Worm (Caenorhabditis elegans) whole organism, L1 larva: ENCODE results near the gene col-72.

ENCODE experiments used
- C04F5.9 ChIP-seq: sonication (generic microtip); optimal IDR thresholded peaks from 2 replicates; lab custom pipeline; 2016; ENCODE audit warnings: missing genetic modification characterization, missing compliant biosample characterization
- C16A3.4 ChIP-seq: fragments of 150-350 bp; optimal IDR thresholded peaks from 2 replicates; lab custom pipeline; 2014; ENCODE audit warnings: missing biosample characterization, missing genetic modification characterization
- C34B4.2 ChIP-seq: sonication (generic microtip); optimal IDR thresholded peaks from 2 replicates; lab custom pipeline; 2017; ENCODE audit warnings: mild to moderate bottlenecking, missing genetic modification characterization, missing compliant biosample characterization
- F16B12.6 ChIP-seq: fragments of 150-350 bp; optimal IDR thresholded peaks from 2 replicates; lab custom pipeline; 2014; ENCODE audit warnings: missing biosample characterization, missing genetic modification characterization
- blmp-1 ChIP-seq: fragments of 150-350 bp; optimal IDR thresholded peaks from 2 replicates; lab custom pipeline; 2014; ENCODE audit warnings: missing biosample characterization, missing genetic modification characterization
- ceh-88 ChIP-seq: fragments of 200-800 bp; sonication (Bioruptor generic); IDR thresholded peaks from 2 replicates; pipeline ENCODE4 v1.3.6; 2022; ENCODE audit warnings: missing genetic modification characterization, missing compliant biosample characterization
- dpl-1 ChIP-seq, 3 experiments: fragments of 150-350 bp in 2 of 3; sonication (generic microtip) in 1 of 3; optimal IDR thresholded peaks; 2 replicates each; lab custom pipeline; 2014 to 2017; ENCODE audit warnings: missing biosample characterization in 3 of 3, missing genetic modification characterization in 3 of 3, missing genetic modification reagents in 3 of 3
- dsc-1 ChIP-seq: sonication (generic microtip); optimal IDR thresholded peaks from 2 replicates; lab custom pipeline; 2016; ENCODE audit warnings: mild to moderate bottlenecking, missing genetic modification characterization, missing compliant biosample characterization
- efl-1 ChIP-seq, 4 experiments: fragments of 150-350 bp; optimal IDR thresholded peaks in 3 of 4; peaks in 1 of 4; 1 replicate in 1 of 4; 2 replicates in 3 of 4; lab custom pipeline; 2014; ENCODE audit warnings: missing biosample characterization in 2 of 4, missing genetic modification characterization in 2 of 4, missing genetic modification reagents in 2 of 4
- egl-13 ChIP-seq: sonication (generic microtip); optimal IDR thresholded peaks from 2 replicates; lab custom pipeline; 2016; ENCODE audit warnings: missing genotype, missing genetic modification reagents, missing genetic modification characterization, missing compliant biosample characterization
- ets-5 ChIP-seq: fragments of 200-800 bp; sonication (Bioruptor generic); IDR thresholded peaks from 2 replicates; pipeline ENCODE4 v1.3.6; 2022; ENCODE audit warnings: missing genetic modification characterization, missing compliant biosample characterization
- fkh-10 ChIP-seq: sonication (generic microtip); optimal IDR thresholded peaks from 2 replicates; lab custom pipeline; 2017; ENCODE audit warnings: missing biosample characterization, missing genetic modification reagents, missing genetic modification characterization
- fkh-4 ChIP-seq: sonication (generic microtip); optimal IDR thresholded peaks from 2 replicates; lab custom pipeline; 2016; ENCODE audit warnings: missing compliant biosample characterization, missing genetic modification characterization, borderline replicate concordance
- fkh-8 ChIP-seq: sonication (generic microtip); optimal IDR thresholded peaks from 2 replicates; lab custom pipeline; 2016; ENCODE audit warnings: mild to moderate bottlenecking, missing genetic modification characterization, missing compliant biosample characterization
- grh-1 ChIP-seq: fragments of 200-800 bp; sonication (Bioruptor generic); IDR thresholded peaks from 2 replicates; pipeline ENCODE4 v1.3.6; 2022; ENCODE audit warnings: missing genetic modification reagents, missing genetic modification characterization, missing compliant biosample characterization
- irx-1 ChIP-seq: sonication (generic microtip); optimal IDR thresholded peaks from 2 replicates; lab custom pipeline; 2016; ENCODE audit warnings: missing genetic modification characterization, missing compliant biosample characterization
- isw-1 ChIP-seq: fragments of 200-800 bp; sonication (Bioruptor generic); IDR thresholded peaks from 2 replicates; pipeline ENCODE4 v1.3.6; 2022; ENCODE audit warnings: missing genetic modification characterization, missing compliant biosample characterization
- lin-13 ChIP-seq: fragments of 150-350 bp; optimal IDR thresholded peaks from 2 replicates; lab custom pipeline; 2014; ENCODE audit warnings: missing biosample characterization, missing genetic modification reagents, missing genetic modification characterization
- lin-14 ChIP-seq: fragments of 200-800 bp; sonication (Bioruptor generic); optimal IDR thresholded peaks from 2 replicates; lab custom pipeline; 2018; ENCODE audit warnings: mild to moderate bottlenecking, missing genetic modification characterization, moderate library complexity, missing compliant biosample characterization
- lin-15B ChIP-seq: fragments of 150-350 bp; sonication (generic microtip); optimal IDR thresholded peaks from 3 replicates; lab custom pipeline; 2014; ENCODE audit warnings: missing biosample characterization, missing genetic modification characterization
- lin-35 ChIP-seq, 2 experiments: fragments of 150-350 bp; optimal IDR thresholded peaks; 2 replicates each; lab custom pipeline; 2014; ENCODE audit warnings: missing biosample characterization in 2 of 2, missing genetic modification characterization in 2 of 2, missing genetic modification reagents in 2 of 2
- lir-3 ChIP-seq: sonication (generic microtip); optimal IDR thresholded peaks from 2 replicates; lab custom pipeline; 2016; ENCODE audit warnings: mild to moderate bottlenecking, missing genetic modification characterization, moderate library complexity, missing compliant biosample characterization; ENCODE audit not compliant: poor library complexity
- lsy-2 ChIP-seq, 2 experiments: fragments of 150-350 bp; optimal IDR thresholded peaks; 2 replicates each; lab custom pipeline; 2014; ENCODE audit warnings: missing biosample characterization in 2 of 2, missing genetic modification characterization in 2 of 2
- mab-9 ChIP-seq: fragments of 200-800 bp; sonication (Bioruptor generic); IDR thresholded peaks from 2 replicates; pipeline ENCODE4 v1.3.6; 2022; ENCODE audit warnings: missing genetic modification reagents, missing genetic modification characterization, missing compliant biosample characterization
- mdl-1 ChIP-seq, 2 experiments: fragments of 150-350 bp; optimal IDR thresholded peaks; 2 replicates each; lab custom pipeline; 2014 to 2017; ENCODE audit warnings: missing biosample characterization in 2 of 2, missing genetic modification characterization in 2 of 2, inconsistent platforms in 1 of 2
- mep-1 ChIP-seq: fragments of 150-350 bp; optimal IDR thresholded peaks from 2 replicates; lab custom pipeline; 2014; ENCODE audit warnings: missing biosample characterization, missing genetic modification characterization
- nhr-19 ChIP-seq: fragments of 200-800 bp; sonication (Bioruptor generic); conservative IDR thresholded peaks from 2 replicates; pipeline ENCODE4 v1.3.6; 2022; ENCODE audit warnings: missing genetic modification characterization, missing compliant biosample characterization
- nhr-20 ChIP-seq: sonication (generic microtip); optimal IDR thresholded peaks from 2 replicates; lab custom pipeline; 2016; ENCODE audit warnings: mild to moderate bottlenecking, missing genetic modification characterization, missing compliant biosample characterization
- nhr-237 ChIP-seq: fragments of 150-350 bp; optimal IDR thresholded peaks from 2 replicates; lab custom pipeline; 2014; ENCODE audit warnings: missing biosample characterization, missing genetic modification characterization
- nhr-28 ChIP-seq: fragments of 150-350 bp; optimal IDR thresholded peaks from 2 replicates; lab custom pipeline; 2014; ENCODE audit warnings: missing biosample characterization, missing genetic modification characterization
- nhr-47 ChIP-seq: sonication (generic microtip); optimal IDR thresholded peaks from 2 replicates; lab custom pipeline; 2016; ENCODE audit warnings: mild to moderate bottlenecking, missing genetic modification characterization, moderate library complexity, missing compliant biosample characterization
- nhr-77 ChIP-seq: fragments of 150-350 bp; optimal IDR thresholded peaks from 2 replicates; lab custom pipeline; 2014; ENCODE audit warnings: missing biosample characterization, missing genetic modification characterization
- nhr-85 ChIP-seq: sonication (generic microtip); peaks from one replicate; lab custom pipeline; 2016; ENCODE audit warnings: missing genetic modification characterization, inconsistent platforms, missing compliant biosample characterization
- nhr-90 ChIP-seq: sonication (generic microtip); optimal IDR thresholded peaks from 2 replicates; lab custom pipeline; 2016; ENCODE audit warnings: mild to moderate bottlenecking, missing genetic modification characterization, missing compliant biosample characterization; ENCODE audit not compliant: poor library complexity
- pax-3 ChIP-seq: fragments of 200-800 bp; sonication (Bioruptor generic); optimal IDR thresholded peaks from 2 replicates; lab custom pipeline; 2018; ENCODE audit warnings: mild to moderate bottlenecking, missing genetic modification characterization, moderate library complexity, missing compliant biosample characterization
- rnt-1 ChIP-seq: sonication (generic microtip); optimal IDR thresholded peaks from 2 replicates; lab custom pipeline; 2016; ENCODE audit warnings: mild to moderate bottlenecking, missing genetic modification characterization, moderate library complexity, missing compliant biosample characterization
- snpc-4 ChIP-seq: fragments of 150-350 bp; optimal IDR thresholded peaks from 2 replicates; lab custom pipeline; 2014; ENCODE audit warnings: missing biosample characterization, missing genetic modification characterization
- snu-23 ChIP-seq: sonication (generic microtip); optimal IDR thresholded peaks from 2 replicates; lab custom pipeline; 2016; ENCODE audit warnings: missing genetic modification characterization, missing compliant biosample characterization
- sox-4 ChIP-seq: sonication (generic microtip); optimal IDR thresholded peaks from 2 replicates; lab custom pipeline; 2016; ENCODE audit warnings: missing genetic modification characterization, missing compliant biosample characterization
- sup-37 ChIP-seq: fragments of 200-800 bp; sonication (Bioruptor generic); optimal IDR thresholded peaks from 2 replicates; lab custom pipeline; 2018; ENCODE audit warnings: mild to moderate bottlenecking, missing genetic modification characterization, missing compliant biosample characterization
- swsn-7 ChIP-seq: sonication (generic microtip); optimal IDR thresholded peaks from 2 replicates; lab custom pipeline; 2016; ENCODE audit warnings: missing genetic modification characterization, missing compliant biosample characterization
- tbx-2 ChIP-seq: sonication (generic microtip); optimal IDR thresholded peaks from 2 replicates; lab custom pipeline; 2016; ENCODE audit warnings: missing genetic modification characterization, missing compliant biosample characterization
- unc-86 ChIP-seq: sonication (generic microtip); optimal IDR thresholded peaks from 2 replicates; lab custom pipeline; 2016; ENCODE audit warnings: missing genetic modification characterization, missing compliant biosample characterization
- unc-98 ChIP-seq: fragments of 200-800 bp; sonication (Bioruptor generic); IDR thresholded peaks from 2 replicates; pipeline ENCODE4 v1.3.6; 2022; ENCODE audit warnings: missing genetic modification characterization, missing compliant biosample characterization
- xbp-1 ChIP-seq: sonication (generic microtip); optimal IDR thresholded peaks from 2 replicates; lab custom pipeline; 2016; ENCODE audit warnings: missing genetic modification characterization, missing compliant biosample characterization

Gene col-72

DNA sequence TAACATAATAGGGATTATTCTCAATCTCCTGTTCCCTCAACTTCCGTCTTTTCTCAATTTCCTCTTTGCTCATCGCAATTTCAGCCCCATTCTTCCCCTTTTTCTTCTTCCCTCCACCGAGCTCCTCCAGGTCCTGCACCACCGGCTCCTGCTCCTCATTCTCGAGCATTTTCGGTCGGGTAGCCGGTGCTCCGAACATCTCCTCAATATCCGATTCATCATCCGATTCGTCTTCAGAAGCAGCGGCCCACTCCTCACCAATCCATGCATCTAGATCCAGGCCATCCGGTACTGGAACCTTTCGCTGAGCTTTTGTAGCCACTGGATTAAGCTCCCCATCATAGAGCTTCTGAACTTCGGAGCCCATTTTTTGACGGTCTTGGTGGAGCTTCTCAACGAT is 16.2 kb upstream of the col-72 start:
- no peak for TF ChIP-seq nhr-20 (tag; lab: Kevin White, UChicago)
- TF ChIP-seq C34B4.2 (tag; lab: Kevin White, UChicago): no peak
- no peak for TF ChIP-seq snpc-4 (tag; lab: Kevin White, UChicago)
- TF ChIP-seq efl-1 (optimal IDR thresholded peaks at IDR 0.05; lab: Kevin White, UChicago): no peak
- peak in 1 of 2 experiments; percentile 2 for TF ChIP-seq efl-1 (GFP tag; optimal IDR thresholded peaks at IDR 0.05 in 1 of 2; lab: Kevin White, UChicago)
- TF ChIP-seq pax-3: no peak
- no peak for TF ChIP-seq sox-4 (tag; lab: Kevin White, UChicago)
- TF ChIP-seq nhr-47: no peak

DNA sequence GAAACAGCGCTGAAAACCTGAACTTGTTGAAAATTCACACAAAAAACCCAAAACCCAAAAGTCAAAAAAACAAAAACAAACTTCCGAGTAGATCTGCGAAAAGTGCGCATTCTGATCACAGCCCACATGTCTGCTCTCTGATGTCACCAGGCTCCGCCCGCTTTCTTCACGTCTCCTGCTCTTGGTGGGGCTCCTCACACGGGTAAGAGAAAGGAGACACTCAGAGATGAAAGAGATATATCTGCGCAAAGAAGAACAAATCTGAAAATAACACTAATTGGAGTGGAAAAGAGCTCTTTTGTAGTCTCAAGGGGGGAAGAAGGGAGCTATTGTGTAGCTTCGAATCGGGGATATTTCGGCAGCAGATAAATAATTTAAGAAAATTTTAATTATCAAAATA is 4.3 kb upstream of the col-72 start, which contains the start of gene ncs-6:
Gene ncs-6, minus strand, starts transcription at position 261 of the 400 bp plus-strand sequence.
- TF ChIP-seq ets-5 (GFP tag; lab: Robert Waterston, UW) (no peak), fkh-8 (tag; lab: Kevin White, UChicago) (peak; percentile 73)

DNA sequence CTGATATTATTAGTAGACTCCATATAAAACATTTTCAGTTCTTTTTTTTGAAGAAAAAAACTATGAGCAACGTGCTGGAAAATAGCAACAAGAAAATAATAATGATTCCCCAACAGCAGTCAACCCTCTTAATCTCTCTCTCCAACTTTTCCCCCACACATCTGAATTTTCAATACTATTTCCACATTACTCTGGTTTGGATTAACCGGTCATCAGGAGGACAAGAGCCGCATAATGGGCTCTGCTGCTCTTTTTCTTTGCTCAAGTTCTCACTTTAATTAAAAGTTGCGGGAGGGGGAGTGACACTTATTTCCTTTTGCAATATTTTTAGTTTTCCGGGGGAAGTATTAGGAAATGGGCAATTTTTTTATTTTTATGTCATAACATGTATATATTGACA is 3.5 kb upstream of the col-72 start:
- TF ChIP-seq tbx-2 (tag; lab: Kevin White, UChicago): peak; percentile 10
- TF ChIP-seq dsc-1 (tag; lab: Kevin White, UChicago): peak; percentile 29
- no peak for TF ChIP-seq nhr-28 (tag; lab: Kevin White, UChicago)
- no peak for TF ChIP-seq efl-1 (optimal IDR thresholded peaks at IDR 0.05; lab: Kevin White, UChicago)
- TF ChIP-seq efl-1 (GFP tag; optimal IDR thresholded peaks at IDR 0.05 in 1 of 2; lab: Kevin White, UChicago): peak in 1 of 2 experiments; percentile 65
- peak; percentile 40 for TF ChIP-seq lin-14 (GFP tag; lab: Kevin White, UChicago)
- no peak for TF ChIP-seq sup-37

DNA sequence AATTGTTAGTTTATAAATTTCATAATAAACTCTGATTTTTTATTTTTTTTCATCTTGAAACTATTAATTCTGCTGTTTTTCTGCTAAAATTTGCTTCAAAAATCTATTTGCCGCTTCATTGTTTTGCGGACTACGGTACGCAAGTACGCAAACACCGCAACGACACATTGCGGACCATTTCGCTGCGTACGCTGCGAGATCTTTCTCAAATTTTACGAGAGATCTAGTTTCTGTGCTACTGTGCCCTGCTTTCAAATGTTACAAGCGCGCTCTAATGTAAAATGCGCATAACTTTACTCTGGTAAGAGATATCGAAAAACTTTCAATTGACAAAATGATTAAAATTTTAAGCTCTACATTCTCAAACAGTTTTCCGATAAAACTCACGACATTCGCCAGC is 450 bp downstream of the col-72 start:
- peak; percentile 43 for TF ChIP-seq fkh-10 (GFP tag; lab: Kevin White, UChicago)
- TF ChIP-seq ceh-88 (GFP tag; lab: Robert Waterston, UW): peak; percentile 82
- TF ChIP-seq unc-86 (tag; lab: Kevin White, UChicago): peak; percentile 57
- TF ChIP-seq nhr-47: peak; percentile 84
- peak; percentile 71 to 79 for TF ChIP-seq efl-1 (optimal IDR thresholded peaks at IDR 0.05; lab: Kevin White, UChicago)
- TF ChIP-seq efl-1 (GFP tag; optimal IDR thresholded peaks at IDR 0.05 in 1 of 2; lab: Kevin White, UChicago): peak; percentile 66 to 97
- peak; percentile 57; the same call in 1 of the 2 replicates for TF ChIP-seq unc-98 (GFP tag; lab: Robert Waterston, UW)
- TF ChIP-seq C04F5.9: peak; percentile 68
- peak; percentile 88 for TF ChIP-seq nhr-19 (GFP tag; lab: Robert Waterston, UW)
- TF ChIP-seq egl-13 (tag; lab: Kevin White, UChicago): peak; percentile 45
- peak; percentile 58 for TF ChIP-seq dsc-1 (tag; lab: Kevin White, UChicago)
- TF ChIP-seq xbp-1: peak; percentile 69
- peak; percentile 81 for TF ChIP-seq isw-1
- peak; percentile 85 for TF ChIP-seq snu-23 (GFP tag; lab: Kevin White, UChicago)
- peak; percentile 45 for TF ChIP-seq mep-1 (tag; lab: Kevin White, UChicago)
- TF ChIP-seq nhr-77 (tag; lab: Kevin White, UChicago): peak; percentile 87
- peak; percentile 39 for TF ChIP-seq irx-1 (tag; lab: Kevin White, UChicago)
- peak; percentile 60; the same call in 1 of the 2 replicates for TF ChIP-seq mab-9 (GFP tag; lab: Robert Waterston, UW)
- peak; percentile 73 for TF ChIP-seq swsn-7
- peak in 1 of 2 experiments; percentile 27 for TF ChIP-seq mdl-1 (tag; optimal IDR thresholded peaks at IDR 0.05; lab: Kevin White, UChicago)
- peak; percentile 84 for TF ChIP-seq lin-15B (tag; lab: Kevin White, UChicago)
- peak; percentile 67 to 75 for TF ChIP-seq lin-35 (GFP tag; optimal IDR thresholded peaks at IDR 0.05; lab: Kevin White, UChicago)
- TF ChIP-seq lin-13 (GFP tag; lab: Kevin White, UChicago): peak; percentile 61
- peak; percentile 83 for TF ChIP-seq grh-1 (GFP tag; lab: Robert Waterston, UW)
- TF ChIP-seq snpc-4 (tag; lab: Kevin White, UChicago): peak; percentile 13
- peak; percentile 73 for TF ChIP-seq rnt-1
- peak; percentile 18 for TF ChIP-seq fkh-4 (tag; lab: Kevin White, UChicago)
- TF ChIP-seq C16A3.4 (tag; lab: Kevin White, UChicago): peak; percentile 51
- TF ChIP-seq F16B12.6 (tag; lab: Kevin White, UChicago): peak; percentile 80
- peak; percentile 94 to 97 for TF ChIP-seq lsy-2 (tag; optimal IDR thresholded peaks at IDR 0.05; lab: Kevin White, UChicago)
- TF ChIP-seq nhr-237 (tag; lab: Kevin White, UChicago): peak; percentile 34
- TF ChIP-seq nhr-90 (tag; lab: Kevin White, UChicago): peak; percentile 40
- peak; percentile 15 for TF ChIP-seq blmp-1 (tag; lab: Kevin White, UChicago)
- peak; percentile 76 for TF ChIP-seq lir-3
- TF ChIP-seq dpl-1 (GFP tag; optimal IDR thresholded peaks at IDR 0.05; lab: Kevin White, UChicago): peak; percentile 47 to 73 (median 67)
- peak; percentile 77 for TF ChIP-seq pax-3
- TF ChIP-seq nhr-85: peak; percentile 70
